Fruit fly (Drosophila melanogaster): ENCODE measurements around the gene HP1D3csd.
A peak's percentile ranks its signal among the peaks of the same experiment; 100 is the strongest.

The HP1D3csd gene

dm6 chrX:19152570-19153287 lies 37.3 kb upstream of the HP1D3csd start (continued):
- TF ChIP-seq CG8765 (GFP tag; IDR thresholded peaks at IDR 0.05) (no peak), vvl (GFP tag; IDR thresholded peaks at IDR 0.05) (peak; percentile 53), CG11247 (GFP tag; IDR thresholded peaks at IDR 0.05) (0 out of 2 replicates have a peak, but pooled peaks have one; percentile 19), CG9932 (GFP tag; IDR thresholded peaks at IDR 0.05) (no peak), sr (GFP tag; IDR thresholded peaks at IDR 0.05) (no peak), CG13775 (GFP tag; optimal IDR thresholded peaks at IDR 0.05) (peak; percentile 54), Dref (GFP tag; IDR thresholded peaks at IDR 0.05) (no peak), HLH54F (GFP tag; optimal IDR thresholded peaks at IDR 0.05) (no peak), CG18262 (tag; optimal IDR thresholded peaks at IDR 0.05) (peak; percentile 76), Fer3 (tag; optimal IDR thresholded peaks at IDR 0.05) (peak; percentile 34), NC2α (GFP tag; optimal IDR thresholded peaks at IDR 0.05) (no peak), CG7745 (tag; optimal IDR thresholded peaks at IDR 0.05) (no peak), klu (GFP tag; IDR thresholded peaks at IDR 0.05) (no peak), CG32767 (GFP tag; IDR thresholded peaks at IDR 0.05) (no peak), phol (tag; optimal IDR thresholded peaks at IDR 0.05) (peak; percentile 77), CG3163 (GFP tag; optimal IDR thresholded peaks at IDR 0.05) (no peak), amos (GFP tag; IDR thresholded peaks at IDR 0.05; ENCODE audit: partially characterized antibody) (no peak), cato (GFP tag; optimal IDR thresholded peaks at IDR 0.05; ENCODE audit: borderline replicate concordance) (no peak), jumu (GFP tag; optimal IDR thresholded peaks at IDR 0.05) (no peak), YL-1 (GFP tag; optimal IDR thresholded peaks at IDR 0.05) (no peak), fru (optimal IDR thresholded peaks at IDR 0.05) (no peak), CoRest (tag; optimal IDR thresholded peaks at IDR 0.05) (peak; percentile 71), Side (GFP tag; optimal IDR thresholded peaks at IDR 0.05) (no peak), bsh (GFP tag; optimal IDR thresholded peaks at IDR 0.05) (peak in 1 of 2 experiments; percentile 69), vfl (GFP tag; optimal IDR thresholded peaks at IDR 0.05) (no peak), Bdp1 (GFP tag; optimal IDR thresholded peaks at IDR 0.05) (no peak), Dip3 (GFP tag; optimal IDR thresholded peaks at IDR 0.05) (no peak), CG3995 (GFP tag; optimal IDR thresholded peaks at IDR 0.05) (no peak), ind (GFP tag; optimal IDR thresholded peaks at IDR 0.05) (peak; percentile 47), Doc2 (GFP tag; IDR thresholded peaks at IDR 0.05) (no peak), CG17361 (GFP tag; IDR thresholded peaks at IDR 0.05) (peak; percentile 83), Aef1 (GFP tag; IDR thresholded peaks at IDR 0.05) (no peak; the same call in 2 of the 3 replicates), ssp (GFP tag; IDR thresholded peaks at IDR 0.05) (peak; percentile 17; the same call in 1 of the 2 replicates), HLHmδ (GFP tag; optimal IDR thresholded peaks at IDR 0.05) (no peak), prd (optimal IDR thresholded peaks at IDR 0.05) (no peak), prd (GFP tag; IDR thresholded peaks at IDR 0.05) (peak; percentile 72; the same call in 2 of the 3 replicates), sug (tag; optimal IDR thresholded peaks at IDR 0.05) (no peak), cas (GFP tag; IDR thresholded peaks at IDR 0.05) (no peak), CG14441 (GFP tag; IDR thresholded peaks at IDR 0.05) (no peak; the same call in 1 of the 2 replicates), H2.0 (GFP tag; IDR thresholded peaks at IDR 0.05) (no peak), Ets65A (GFP tag) (no peak), chinmo (GFP tag; IDR thresholded peaks at IDR 0.05; ENCODE audit: partially characterized antibody) (no peak), Stat92E (GFP tag; optimal IDR thresholded peaks at IDR 0.05) (no peak), Awh (GFP tag; IDR thresholded peaks at IDR 0.05) (no peak), br (optimal IDR thresholded peaks at IDR 0.05) (no peak), knrl (GFP tag; IDR thresholded peaks at IDR 0.05; ENCODE audit: partially characterized antibody) (no peak), pho (GFP tag; optimal IDR thresholded peaks at IDR 0.05) (no peak), Dfd (GFP tag; optimal IDR thresholded peaks at IDR 0.05) (no peak), CG8478 (optimal IDR thresholded peaks at IDR 0.05) (no peak), nom (GFP tag; optimal IDR thresholded peaks at IDR 0.05) (no peak), CG2120 (GFP tag; optimal IDR thresholded peaks at IDR 0.05) (no peak), CG12769 (tag; optimal IDR thresholded peaks at IDR 0.05) (no peak)
